Worm (Caenorhabditis elegans): ENCODE measurements around the gene Y75B8A.19.

The Y75B8A.19 gene

DNA sequence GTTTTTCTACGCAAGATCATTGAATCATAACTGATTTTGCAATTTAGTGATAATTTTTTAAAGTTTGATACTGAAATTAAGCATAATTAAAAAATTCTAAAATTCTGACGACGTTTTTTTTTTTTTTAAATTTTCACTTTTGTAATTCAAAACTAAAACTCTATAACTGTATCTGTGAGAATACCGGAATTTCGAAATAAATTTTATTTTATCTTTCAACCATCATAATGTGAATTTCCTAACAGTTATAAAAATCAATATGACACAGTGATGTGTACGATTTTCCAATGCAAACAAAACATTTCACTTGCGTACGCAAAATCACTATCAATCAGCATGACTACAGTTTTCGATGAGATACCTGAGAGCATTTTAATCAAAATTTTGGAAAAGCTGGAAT is 9.5 kb downstream of the Y75B8A.19 start, which contains the start of the genes grl-15 and fbxa-89:
grl-15 (minus strand) TSS at position 101 of the 400 bp plus-strand sequence.
fbxa-89 (plus strand) TSS at position 271 of the 400 bp plus-strand sequence.
- TF ChIP-seq B0310.2 (tag; optimal IDR thresholded peaks at IDR 0.05) (no peak), scrt-1 (GFP tag; IDR thresholded peaks at IDR 0.05) (no peak), flt-1 (GFP tag; IDR thresholded peaks at IDR 0.05) (no peak), ets-7 (tag; optimal IDR thresholded peaks at IDR 0.05) (no peak), hmbx-1 (tag; optimal IDR thresholded peaks at IDR 0.05) (no peak), F13C5.2 (tag; optimal IDR thresholded peaks at IDR 0.05) (no peak), aly-1 (tag; optimal IDR thresholded peaks at IDR 0.05) (no peak), ceh-13 (GFP tag; optimal IDR thresholded peaks at IDR 0.05) (no peak), tra-4 (tag; optimal IDR thresholded peaks at IDR 0.05) (no peak)

DNA sequence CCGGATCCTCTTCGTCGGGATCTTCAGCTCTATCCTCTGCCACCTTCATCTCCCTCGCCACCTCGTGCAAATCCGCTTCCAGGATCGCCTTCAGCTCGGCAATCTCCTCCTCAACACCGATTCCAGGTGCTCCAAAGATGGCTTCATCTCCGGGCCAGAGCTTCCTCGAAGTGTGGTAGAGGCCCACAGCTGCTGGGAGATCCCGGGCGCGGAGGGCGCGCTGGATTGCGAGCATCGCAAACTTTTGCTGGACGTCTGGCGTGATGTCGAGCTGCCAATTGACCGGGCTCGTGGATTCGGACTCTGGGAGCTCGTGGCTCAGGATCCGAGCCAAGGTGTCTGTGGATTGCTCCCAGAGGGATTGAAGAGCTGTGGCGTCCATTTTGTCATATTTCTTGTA is 19.1 kb downstream of the Y75B8A.19 start:
- no peak for TF ChIP-seq tbx-37 (GFP tag; conservative IDR thresholded peaks at IDR 0.05)
- TF ChIP-seq ama-1 (optimal IDR thresholded peaks at IDR 0.05), result no peak
- TF ChIP-seq scrt-1 (GFP tag; IDR thresholded peaks at IDR 0.05), result no peak
- no peak for TF ChIP-seq tra-4 (tag; optimal IDR thresholded peaks at IDR 0.05)
- no peak for TF ChIP-seq B0310.2 (tag; optimal IDR thresholded peaks at IDR 0.05)
- no peak for TF ChIP-seq hmbx-1 (tag; optimal IDR thresholded peaks at IDR 0.05)
- TF ChIP-seq tbx-11 (GFP tag; IDR thresholded peaks at IDR 0.05), result no peak
- TF ChIP-seq ets-7 (tag; optimal IDR thresholded peaks at IDR 0.05), result no peak

DNA sequence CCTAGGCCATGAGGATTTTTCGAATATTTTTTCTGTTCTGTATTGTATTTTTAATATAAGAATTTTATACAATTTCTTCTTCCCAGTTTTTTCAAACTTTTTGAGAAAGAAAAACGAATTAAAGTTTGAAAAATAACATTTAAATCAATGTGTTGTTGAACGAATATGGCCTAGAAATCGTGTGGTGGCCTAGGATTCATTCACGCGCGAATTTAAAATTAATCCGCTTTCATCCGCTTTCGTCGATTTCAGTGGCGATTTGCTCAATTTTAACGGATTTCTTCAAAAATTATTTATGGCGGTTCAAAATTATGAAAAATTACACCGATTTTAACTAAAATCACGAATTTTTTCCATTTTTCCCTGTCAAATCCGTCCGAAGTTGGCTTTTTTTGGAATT is 20.9 kb downstream of the Y75B8A.19 start:
- no peak for TF ChIP-seq hmbx-1 (tag; optimal IDR thresholded peaks at IDR 0.05)
- no peak for TF ChIP-seq aly-1 (tag; optimal IDR thresholded peaks at IDR 0.05)
- no peak for TF ChIP-seq F13C5.2 (tag; optimal IDR thresholded peaks at IDR 0.05)
- TF ChIP-seq ceh-13 (GFP tag; optimal IDR thresholded peaks at IDR 0.05), result no peak
- no peak for TF ChIP-seq hmg-4 (GFP tag; optimal IDR thresholded peaks at IDR 0.05)
- TF ChIP-seq B0310.2 (tag; optimal IDR thresholded peaks at IDR 0.05), result no peak
- TF ChIP-seq flt-1 (GFP tag; IDR thresholded peaks at IDR 0.05), result no peak
- TF ChIP-seq ceh-36 (tag; optimal IDR thresholded peaks at IDR 0.05), result no peak
- TF ChIP-seq hnd-1 (tag; optimal IDR thresholded peaks at IDR 0.05), result no peak
- no peak for TF ChIP-seq sea-1 (GFP tag; conservative IDR thresholded peaks at IDR 0.05)
- TF ChIP-seq tbx-37 (GFP tag; conservative IDR thresholded peaks at IDR 0.05), result no peak
- no peak for TF ChIP-seq ama-1 (optimal IDR thresholded peaks at IDR 0.05)
- TF ChIP-seq pes-1 (GFP tag; IDR thresholded peaks at IDR 0.05), result no peak
- no peak for TF ChIP-seq tbx-11 (GFP tag; IDR thresholded peaks at IDR 0.05)
- no peak for TF ChIP-seq tra-4 (tag; optimal IDR thresholded peaks at IDR 0.05)
- no peak for TF ChIP-seq scrt-1 (GFP tag; IDR thresholded peaks at IDR 0.05)
- TF ChIP-seq ets-7 (tag; optimal IDR thresholded peaks at IDR 0.05), result no peak

DNA sequence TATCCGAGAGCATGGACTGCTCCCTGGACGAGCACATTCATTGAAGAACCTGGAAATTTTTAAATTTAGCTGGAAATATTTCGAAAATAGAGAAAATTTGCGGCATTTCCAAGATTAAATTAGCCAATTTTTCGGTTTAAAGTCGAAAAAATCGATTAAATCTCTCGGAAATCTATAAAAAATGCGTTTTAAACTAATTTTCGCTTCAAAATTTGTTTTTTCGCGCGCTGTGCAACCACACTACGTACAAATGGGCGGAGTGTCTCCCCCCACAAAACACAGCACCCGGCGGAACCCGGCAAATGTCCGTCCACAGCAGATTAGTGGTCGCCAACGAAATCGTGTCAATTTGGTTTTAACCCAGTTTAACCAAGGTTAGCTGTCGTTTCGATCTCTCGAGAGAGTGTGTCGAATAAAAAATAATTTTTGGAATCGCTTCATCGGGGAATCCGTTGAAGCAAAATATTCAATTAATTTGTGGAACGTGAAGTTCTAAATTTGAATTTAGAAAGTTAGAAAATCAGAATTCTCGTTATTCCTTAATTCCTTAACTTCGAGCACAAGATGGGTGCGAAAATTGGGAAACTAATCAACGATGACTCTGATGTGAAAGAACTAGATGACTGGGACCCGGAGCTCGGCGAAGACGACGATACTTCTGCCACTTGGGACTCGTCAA is 23.8 kb downstream of the Y75B8A.19 start, which contains the start of the genes tim-1 and Y75B8A.23:
tim-1 (minus strand) TSS at position 51 of the 679 bp plus-strand sequence.
Y75B8A.23 (plus strand) TSS at position 547 of the 679 bp plus-strand sequence.
- TF ChIP-seq ets-7 (tag; optimal IDR thresholded peaks at IDR 0.05), result no peak
- TF ChIP-seq tbx-37 (GFP tag; conservative IDR thresholded peaks at IDR 0.05), result no peak
- TF ChIP-seq aly-1 (tag; optimal IDR thresholded peaks at IDR 0.05), result peak; percentile 48
- TF ChIP-seq ceh-13 (GFP tag; optimal IDR thresholded peaks at IDR 0.05), result peak; percentile 15
- TF ChIP-seq hnd-1 (tag; optimal IDR thresholded peaks at IDR 0.05), result no peak
- peak; percentile 59 for TF ChIP-seq sea-1 (GFP tag; conservative IDR thresholded peaks at IDR 0.05)
- peak; percentile 38 for TF ChIP-seq tra-4 (tag; optimal IDR thresholded peaks at IDR 0.05)
- no peak for TF ChIP-seq scrt-1 (GFP tag; IDR thresholded peaks at IDR 0.05)
- no peak for TF ChIP-seq hmbx-1 (tag; optimal IDR thresholded peaks at IDR 0.05)
- TF ChIP-seq hmg-4 (GFP tag; optimal IDR thresholded peaks at IDR 0.05), result peak; percentile 25
- TF ChIP-seq tbx-11 (GFP tag; IDR thresholded peaks at IDR 0.05), result no peak
- peak; percentile 58 for TF ChIP-seq B0310.2 (tag; optimal IDR thresholded peaks at IDR 0.05)
- peak; percentile 86 for TF ChIP-seq F13C5.2 (tag; optimal IDR thresholded peaks at IDR 0.05)
- TF ChIP-seq ama-1 (optimal IDR thresholded peaks at IDR 0.05), result peak; percentile 97
- TF ChIP-seq pes-1 (GFP tag; IDR thresholded peaks at IDR 0.05), result peak; percentile 61
- peak; percentile 74 for TF ChIP-seq ceh-36 (tag; optimal IDR thresholded peaks at IDR 0.05)
- peak; percentile 69 for TF ChIP-seq flt-1 (GFP tag; IDR thresholded peaks at IDR 0.05)

DNA sequence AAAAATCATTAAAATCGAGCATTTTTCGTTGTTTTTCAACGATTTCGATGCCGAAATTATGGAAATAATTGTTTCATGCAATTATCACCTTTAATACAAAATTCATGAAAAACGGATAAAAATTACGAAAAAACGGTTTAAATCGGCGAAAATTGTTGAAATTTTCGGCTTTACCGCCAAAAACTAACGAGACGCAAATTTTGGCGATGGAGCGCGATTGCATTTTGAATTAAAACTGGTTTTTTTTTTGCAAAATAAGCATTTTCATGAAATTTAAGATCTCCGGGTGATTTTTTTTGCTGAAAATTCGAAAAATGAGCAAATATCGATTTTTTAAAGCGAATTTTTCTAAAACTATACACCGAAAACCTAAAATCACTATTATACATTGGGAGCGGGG is 24.7 kb downstream of the Y75B8A.19 start:
- TF ChIP-seq hnd-1 (tag; optimal IDR thresholded peaks at IDR 0.05), result no peak
- TF ChIP-seq pes-1 (GFP tag; IDR thresholded peaks at IDR 0.05), result no peak
- no peak for TF ChIP-seq F13C5.2 (tag; optimal IDR thresholded peaks at IDR 0.05)
- TF ChIP-seq tra-4 (tag; optimal IDR thresholded peaks at IDR 0.05), result no peak
- TF ChIP-seq hmg-4 (GFP tag; optimal IDR thresholded peaks at IDR 0.05), result no peak
- TF ChIP-seq tbx-11 (GFP tag; IDR thresholded peaks at IDR 0.05), result no peak

DNA sequence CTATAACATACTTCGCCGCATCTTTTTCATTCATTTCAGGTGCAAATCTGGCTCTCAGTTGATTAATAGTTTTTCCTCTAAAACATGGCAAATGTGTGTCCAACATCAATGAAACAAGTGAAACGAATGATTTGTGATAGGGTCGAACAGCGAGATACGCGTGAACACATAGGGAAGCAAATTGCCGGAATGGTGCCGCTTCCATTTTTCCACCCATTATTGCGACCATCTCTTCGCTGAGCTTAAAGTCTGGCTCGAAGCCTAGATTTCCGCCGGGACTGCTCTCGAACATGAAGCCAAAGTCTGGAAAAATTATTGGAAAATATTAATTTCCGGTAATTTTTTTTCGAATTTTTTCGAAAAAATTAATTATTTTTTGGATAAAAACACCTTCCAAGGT is 26.9 kb downstream of the Y75B8A.19 start:
- TF ChIP-seq ama-1 (optimal IDR thresholded peaks at IDR 0.05), result no peak
- no peak for TF ChIP-seq F13C5.2 (tag; optimal IDR thresholded peaks at IDR 0.05)
- no peak for TF ChIP-seq ceh-36 (tag; optimal IDR thresholded peaks at IDR 0.05)
- no peak for TF ChIP-seq ets-7 (tag; optimal IDR thresholded peaks at IDR 0.05)
- TF ChIP-seq tbx-37 (GFP tag; conservative IDR thresholded peaks at IDR 0.05), result no peak
- no peak for TF ChIP-seq scrt-1 (GFP tag; IDR thresholded peaks at IDR 0.05)
- no peak for TF ChIP-seq hmg-4 (GFP tag; optimal IDR thresholded peaks at IDR 0.05)
- no peak for TF ChIP-seq aly-1 (tag; optimal IDR thresholded peaks at IDR 0.05)
- no peak for TF ChIP-seq ceh-13 (GFP tag; optimal IDR thresholded peaks at IDR 0.05)
- no peak for TF ChIP-seq pes-1 (GFP tag; IDR thresholded peaks at IDR 0.05)
- no peak for TF ChIP-seq tbx-11 (GFP tag; IDR thresholded peaks at IDR 0.05)

DNA sequence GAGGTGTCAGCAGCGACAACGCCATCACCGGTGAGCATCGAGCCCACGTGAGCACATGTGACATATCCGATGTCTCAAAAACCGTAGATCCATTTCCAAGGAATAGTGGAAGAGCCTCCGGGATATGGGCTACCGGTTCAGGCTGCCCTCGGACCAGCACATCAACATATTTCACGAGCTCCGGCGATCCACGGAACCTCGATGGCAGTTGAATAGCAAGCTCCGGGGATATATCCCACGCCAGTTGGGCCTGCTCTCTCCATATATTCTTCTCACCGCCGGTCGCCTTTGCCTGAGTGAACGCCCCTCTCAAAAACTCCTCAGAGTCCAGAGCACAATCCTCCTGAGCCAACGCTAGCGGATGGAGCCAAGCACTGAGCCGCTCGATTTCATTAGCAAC is 33.4 kb downstream of the Y75B8A.19 start:
- TF ChIP-seq ceh-13 (GFP tag; optimal IDR thresholded peaks at IDR 0.05), result no peak
- TF ChIP-seq pes-1 (GFP tag; IDR thresholded peaks at IDR 0.05), result no peak
- TF ChIP-seq tbx-37 (GFP tag; conservative IDR thresholded peaks at IDR 0.05), result no peak
- no peak for TF ChIP-seq B0310.2 (tag; optimal IDR thresholded peaks at IDR 0.05)
- no peak for TF ChIP-seq sea-1 (GFP tag; conservative IDR thresholded peaks at IDR 0.05)
- no peak for TF ChIP-seq tbx-11 (GFP tag; IDR thresholded peaks at IDR 0.05)

Measured in whole organism, early embryonic.